Fruit fly (Drosophila melanogaster): ENCODE data around the gene Nepl20.

Gene Nepl20

dm6 chr3R:28860582-28860981 lies 20.0 kb upstream of the Nepl20 start:
- TF ChIP-seq br (GFP tag; optimal IDR thresholded peaks at IDR 0.05) = no peak
- no peak for TF ChIP-seq brk (GFP tag; optimal IDR thresholded peaks at IDR 0.05)
- TF ChIP-seq Mio (GFP tag; optimal IDR thresholded peaks at IDR 0.05) = no peak
- TF ChIP-seq rgr (GFP tag; optimal IDR thresholded peaks at IDR 0.05) = no peak
- TF ChIP-seq Myc (optimal IDR thresholded peaks at IDR 0.05) = no peak
- no peak for TF ChIP-seq HLH106 (tag; optimal IDR thresholded peaks at IDR 0.05)
- no peak for TF ChIP-seq Hnf4 (GFP tag; optimal IDR thresholded peaks at IDR 0.05)
- TF ChIP-seq CG9705 (GFP tag; optimal IDR thresholded peaks at IDR 0.05) = no peak
- TF ChIP-seq Abd-B (GFP tag; optimal IDR thresholded peaks at IDR 0.05) = no peak
- no peak for TF ChIP-seq sage (GFP tag; optimal IDR thresholded peaks at IDR 0.05)
- no peak for TF ChIP-seq tai (GFP tag; optimal IDR thresholded peaks at IDR 0.05)
- no peak for TF ChIP-seq Vsx2 (GFP tag; optimal IDR thresholded peaks at IDR 0.05; ENCODE audit: partially characterized antibody)

dm6 chr3R:28861309-28862157 lies 19.1 kb upstream of the Nepl20 start:
- TF ChIP-seq CrebA (GFP tag; optimal IDR thresholded peaks at IDR 0.05; ENCODE audit: borderline replicate concordance) = peak; percentile 73
- TF ChIP-seq dl (GFP tag; optimal IDR thresholded peaks at IDR 0.05; ENCODE audit: insufficient read depth in 1 of 2, partially characterized antibody in 2 of 2) = peak; percentile 87 to 89
- peak; percentile 22 for TF ChIP-seq sage (GFP tag; optimal IDR thresholded peaks at IDR 0.05)
- no peak for TF ChIP-seq dmrt93B (GFP tag; optimal IDR thresholded peaks at IDR 0.05)
- TF ChIP-seq Hr83 (GFP tag; optimal IDR thresholded peaks at IDR 0.05; ENCODE audit: poor library complexity, severe bottlenecking) = peak; percentile 36
- peak; percentile 80 for TF ChIP-seq Vsx2 (GFP tag; optimal IDR thresholded peaks at IDR 0.05; ENCODE audit: partially characterized antibody)
- TF ChIP-seq Dif (GFP tag; optimal IDR thresholded peaks at IDR 0.05; ENCODE audit: partially characterized antibody) = peak; percentile 87
- peak; percentile 4 for TF ChIP-seq fru (GFP tag; optimal IDR thresholded peaks at IDR 0.05)
- peak; percentile 23 for TF ChIP-seq psq (GFP tag; optimal IDR thresholded peaks at IDR 0.05)
- no peak for TF ChIP-seq Myc (optimal IDR thresholded peaks at IDR 0.05)

dm6 chr3R:28870364-28870763 lies 10.2 kb upstream of the Nepl20 start:
- TF ChIP-seq Rel (GFP tag; optimal IDR thresholded peaks at IDR 0.05) (no peak), Rel (tag; optimal IDR thresholded peaks at IDR 0.05) (peak; percentile 86), Hnf4 (GFP tag; optimal IDR thresholded peaks at IDR 0.05) (no peak)

- TF ChIP-seq Hnf4 (GFP tag; optimal IDR thresholded peaks at IDR 0.05) (no peak), sv (GFP tag; optimal IDR thresholded peaks at IDR 0.05) (no peak), Rel (GFP tag; optimal IDR thresholded peaks at IDR 0.05) (no peak), Rel (tag; optimal IDR thresholded peaks at IDR 0.05) (peak; percentile 56), h (GFP tag; optimal IDR thresholded peaks at IDR 0.05) (no peak), dmrt93B (GFP tag; optimal IDR thresholded peaks at IDR 0.05) (no peak), N (GFP tag; optimal IDR thresholded peaks at IDR 0.05) (no peak), rgr (GFP tag; optimal IDR thresholded peaks at IDR 0.05) (no peak), Hr83 (GFP tag; optimal IDR thresholded peaks at IDR 0.05; ENCODE audit: poor library complexity, severe bottlenecking) (no peak)
Observed at dm6 chr3R:28872605-28873004, 8.0 kb upstream of the Nepl20 start, which contains the start of gene Nepl17. Gene Nepl17, plus strand, starts transcription at chr3R:28872905.

- TF ChIP-seq Myc (optimal IDR thresholded peaks at IDR 0.05) (no peak), jim (GFP tag; optimal IDR thresholded peaks at IDR 0.05) (no peak), GATAd (GFP tag; optimal IDR thresholded peaks at IDR 0.05) (no peak), psq (GFP tag; optimal IDR thresholded peaks at IDR 0.05) (no peak), dmrt93B (GFP tag; optimal IDR thresholded peaks at IDR 0.05) (no peak), Dif (GFP tag; optimal IDR thresholded peaks at IDR 0.05; ENCODE audit: partially characterized antibody) (no peak), OdsH (GFP tag; optimal IDR thresholded peaks at IDR 0.05) (no peak)
Observed at dm6 chr3R:28875345-28875744, 5.2 kb upstream of the Nepl20 start, which contains the start of gene Nepl18. Gene Nepl18, plus strand, starts transcription at chr3R:28875621.

dm6 chr3R:28883434-28883833 lies 2.8 kb downstream of the Nepl20 start, which contains the start of gene Nepl21:
Gene Nepl21, plus strand, starts transcription at chr3R:28883693.
- TF ChIP-seq OdsH (GFP tag; optimal IDR thresholded peaks at IDR 0.05) (no peak), Rel (GFP tag; optimal IDR thresholded peaks at IDR 0.05) (no peak), Rel (tag; optimal IDR thresholded peaks at IDR 0.05) (peak; percentile 17)

All from whole organism, wandering third instar larva.